Worm (Caenorhabditis elegans) whole organism, L2 larva: ENCODE measurements around the gene fbxb-102.

Source experiments
- C34F6.9 ChIP-seq: fragments of 150-350 bp; optimal IDR thresholded peaks from 2 replicates; lab custom pipeline; 2014; ENCODE audit warnings: missing biosample characterization, missing genetic modification characterization
- F13H6.1 ChIP-seq: sonication (generic microtip); optimal IDR thresholded peaks from 2 replicates; lab custom pipeline; 2016; ENCODE audit warnings: missing genetic modification characterization, missing compliant biosample characterization
- R02D3.7 ChIP-seq: fragments of 150-350 bp; optimal IDR thresholded peaks from 2 replicates; lab custom pipeline; 2014; ENCODE audit warnings: missing biosample characterization, missing genetic modification characterization
- Y55F3AM.14 ChIP-seq: fragments of 200-800 bp; sonication (Bioruptor generic); optimal IDR thresholded peaks from 2 replicates; lab custom pipeline; 2018; ENCODE audit warnings: mild to moderate bottlenecking, missing genetic modification characterization, missing compliant biosample characterization
- ZK546.5 ChIP-seq: sonication (generic microtip); optimal IDR thresholded peaks from 2 replicates; lab custom pipeline; 2017; ENCODE audit warnings: missing biosample characterization, missing genetic modification characterization
- alr-1 ChIP-seq: fragments of 150-350 bp; optimal IDR thresholded peaks from 2 replicates; lab custom pipeline; 2014; ENCODE audit warnings: missing biosample characterization, missing genetic modification characterization
- aly-2 ChIP-seq: fragments of 150-350 bp; optimal IDR thresholded peaks from 2 replicates; lab custom pipeline; 2014; ENCODE audit warnings: missing biosample characterization, missing genetic modification characterization
- ama-1 ChIP-seq: fragments of 150-350 bp; optimal IDR thresholded peaks from 2 replicates; lab custom pipeline; 2018; ENCODE audit warnings: inconsistent platforms
- blmp-1 ChIP-seq: sonication (generic microtip); optimal IDR thresholded peaks from 2 replicates; lab custom pipeline; 2017; ENCODE audit warnings: missing genetic modification characterization, mild to moderate bottlenecking, missing compliant biosample characterization, antibody characterized with exemption, moderate library complexity; ENCODE audit not compliant: insufficient read depth
- ceh-16 ChIP-seq: fragments of 150-350 bp; optimal IDR thresholded peaks from 2 replicates; lab custom pipeline; 2014; ENCODE audit warnings: missing biosample characterization, missing genetic modification characterization
- ceh-82 ChIP-seq: fragments of 150-350 bp; optimal IDR thresholded peaks from 2 replicates; lab custom pipeline; 2014; ENCODE audit warnings: missing biosample characterization, missing genetic modification characterization
- crh-2 ChIP-seq: sonication (generic microtip); optimal IDR thresholded peaks from 2 replicates; lab custom pipeline; 2017; ENCODE audit warnings: missing biosample characterization, missing genetic modification characterization
- dmd-4 ChIP-seq: sonication (generic microtip); optimal IDR thresholded peaks from 2 replicates; lab custom pipeline; 2017; ENCODE audit warnings: missing biosample characterization, missing genetic modification characterization
- egl-27 ChIP-seq: sonication (generic microtip); optimal IDR thresholded peaks from 3 replicates; lab custom pipeline; 2017; ENCODE audit warnings: missing biosample characterization, missing genetic modification reagents, missing genetic modification characterization
- elt-1 ChIP-seq: fragments of 150-350 bp; optimal IDR thresholded peaks from 2 replicates; lab custom pipeline; 2014; ENCODE audit warnings: missing biosample characterization, missing genetic modification characterization
- elt-3 ChIP-seq: sonication (generic microtip); optimal IDR thresholded peaks from 2 replicates; lab custom pipeline; 2017; ENCODE audit warnings: missing biosample characterization, missing genetic modification characterization
- fos-1 ChIP-seq: fragments of 150-350 bp; optimal IDR thresholded peaks from 2 replicates; lab custom pipeline; 2014; ENCODE audit warnings: missing biosample characterization, missing genetic modification characterization
- gmeb-1 ChIP-seq: fragments of 150-350 bp; optimal IDR thresholded peaks from 2 replicates; lab custom pipeline; 2014; ENCODE audit warnings: missing biosample characterization, missing genetic modification characterization
- lin-11 ChIP-seq: fragments of 150-350 bp; sonication (generic microtip); optimal IDR thresholded peaks from 2 replicates; lab custom pipeline; 2014; ENCODE audit warnings: missing biosample characterization, missing genetic modification characterization, inconsistent platforms, mixed read lengths
- lin-13 ChIP-seq: fragments of 150-350 bp; optimal IDR thresholded peaks from 2 replicates; lab custom pipeline; 2014; ENCODE audit warnings: missing biosample characterization, missing genetic modification reagents, missing genetic modification characterization
- lin-39 ChIP-seq: fragments of 150-350 bp; optimal IDR thresholded peaks from 2 replicates; lab custom pipeline; 2014; ENCODE audit warnings: missing biosample characterization, missing genetic modification reagents, missing genetic modification characterization
- lsy-2 ChIP-seq, 2 experiments: fragments of 150-350 bp in 1 of 2; sonication (generic microtip) in 1 of 2; optimal IDR thresholded peaks; 2 replicates each; lab custom pipeline; 2014 to 2017; ENCODE audit warnings: missing biosample characterization in 2 of 2, missing genetic modification characterization in 2 of 2
- mab-5 ChIP-seq: fragments of 150-350 bp; optimal IDR thresholded peaks from 2 replicates; lab custom pipeline; 2014; ENCODE audit warnings: missing biosample characterization, missing genetic modification characterization
- mbf-1 ChIP-seq: sonication (generic microtip); optimal IDR thresholded peaks from 2 replicates; lab custom pipeline; 2017; ENCODE audit warnings: missing biosample characterization, missing genetic modification characterization
- mdl-1 ChIP-seq, 2 experiments: fragments of 150-350 bp in 1 of 2; sonication (generic microtip) in 1 of 2; optimal IDR thresholded peaks; 2 replicates each; lab custom pipeline; 2017; ENCODE audit warnings: missing biosample characterization in 2 of 2, missing genetic modification characterization in 2 of 2
- nhr-10 ChIP-seq: sonication (generic microtip); optimal IDR thresholded peaks from 2 replicates; lab custom pipeline; 2017; ENCODE audit warnings: missing biosample characterization, missing genetic modification characterization
- nhr-11 ChIP-seq: fragments of 150-350 bp; optimal IDR thresholded peaks from 2 replicates; lab custom pipeline; 2014; ENCODE audit warnings: missing biosample characterization, missing genetic modification characterization
- nhr-12 ChIP-seq: fragments of 150-350 bp; optimal IDR thresholded peaks from 2 replicates; lab custom pipeline; 2014; ENCODE audit warnings: missing biosample characterization, missing genetic modification characterization
- nhr-129 ChIP-seq: fragments of 150-350 bp; optimal IDR thresholded peaks from 2 replicates; lab custom pipeline; 2014; ENCODE audit warnings: missing biosample characterization, missing genetic modification characterization
- nhr-21 ChIP-seq: fragments of 150-350 bp; optimal IDR thresholded peaks from 2 replicates; lab custom pipeline; 2014; ENCODE audit warnings: missing biosample characterization, missing genetic modification characterization
- nhr-23 ChIP-seq: fragments of 150-350 bp; optimal IDR thresholded peaks from 2 replicates; lab custom pipeline; 2014; ENCODE audit warnings: missing biosample characterization, missing genetic modification reagents, missing genetic modification characterization
- nhr-237 ChIP-seq: fragments of 150-350 bp; optimal IDR thresholded peaks from 2 replicates; lab custom pipeline; 2014; ENCODE audit warnings: missing biosample characterization, missing genetic modification characterization
- nhr-25 ChIP-seq: fragments of 150-350 bp; sonication (generic microtip); optimal IDR thresholded peaks from 3 replicates; lab custom pipeline; 2014; ENCODE audit warnings: missing biosample characterization, missing genetic modification characterization
- nhr-6 ChIP-seq: fragments of 150-350 bp; optimal IDR thresholded peaks from 2 replicates; lab custom pipeline; 2014; ENCODE audit warnings: missing biosample characterization, missing genetic modification characterization
- nhr-77 ChIP-seq: fragments of 150-350 bp; optimal IDR thresholded peaks from 2 replicates; lab custom pipeline; 2014; ENCODE audit warnings: missing biosample characterization, missing genetic modification characterization
- peb-1 ChIP-seq: fragments of 150-350 bp; optimal IDR thresholded peaks from 2 replicates; lab custom pipeline; 2014; ENCODE audit warnings: missing biosample characterization, missing genetic modification characterization
- sem-4 ChIP-seq: fragments of 150-350 bp; optimal IDR thresholded peaks from 2 replicates; lab custom pipeline; 2014; ENCODE audit warnings: missing biosample characterization, missing genetic modification reagents, missing genetic modification characterization
- skn-1 ChIP-seq: sonication (generic microtip); optimal IDR thresholded peaks from 2 replicates; lab custom pipeline; 2017; ENCODE audit warnings: missing biosample characterization, missing genetic modification characterization
- sma-3 ChIP-seq: sonication (generic microtip); optimal IDR thresholded peaks from 2 replicates; lab custom pipeline; 2016; ENCODE audit warnings: missing genetic modification reagents, missing genetic modification characterization, missing compliant biosample characterization
- sma-9 ChIP-seq, 2 experiments: fragments of 150-350 bp in 1 of 2; sonication (generic microtip) in 1 of 2; optimal IDR thresholded peaks; 2 replicates each; lab custom pipeline; 2014 to 2016; ENCODE audit warnings: missing genetic modification characterization in 2 of 2, mild to moderate bottlenecking in 1 of 2, missing biosample characterization in 1 of 2, missing compliant biosample characterization in 1 of 2, missing genetic modification reagents in 1 of 2, moderate library complexity in 1 of 2
- snpc-4 ChIP-seq: fragments of 150-350 bp; optimal IDR thresholded peaks from 2 replicates; lab custom pipeline; 2014; ENCODE audit warnings: missing biosample characterization, missing genetic modification characterization
- unc-39 ChIP-seq: fragments of 150-350 bp; optimal IDR thresholded peaks from 2 replicates; lab custom pipeline; 2014; ENCODE audit warnings: missing biosample characterization, missing genetic modification characterization
- unc-55 ChIP-seq: fragments of 150-350 bp; sonication (generic microtip); optimal IDR thresholded peaks from 3 replicates; lab custom pipeline; 2014; ENCODE audit warnings: missing biosample characterization, missing genetic modification reagents, missing genetic modification characterization
- unc-62 ChIP-seq: fragments of 150-350 bp; optimal IDR thresholded peaks from 2 replicates; lab custom pipeline; 2014; ENCODE audit warnings: missing biosample characterization, missing genetic modification reagents, missing genetic modification characterization
- zag-1 ChIP-seq: fragments of 150-350 bp; optimal IDR thresholded peaks from 2 replicates; lab custom pipeline; 2014; ENCODE audit warnings: missing biosample characterization, missing genetic modification characterization
- ztf-1 ChIP-seq: fragments of 200-800 bp; sonication (Bioruptor generic); conservative IDR thresholded peaks from 2 replicates; pipeline ENCODE4 v1.3.6; 2022; ENCODE audit warnings: missing genetic modification characterization, missing compliant biosample characterization
- ztf-11 ChIP-seq: sonication (generic microtip); optimal IDR thresholded peaks from 2 replicates; lab custom pipeline; 2017; ENCODE audit warnings: missing biosample characterization, missing genetic modification characterization
- ztf-4 ChIP-seq: fragments of 150-350 bp; optimal IDR thresholded peaks from 2 replicates; lab custom pipeline; 2014; ENCODE audit warnings: missing biosample characterization, missing genetic modification characterization

Gene fbxb-102

DNA sequence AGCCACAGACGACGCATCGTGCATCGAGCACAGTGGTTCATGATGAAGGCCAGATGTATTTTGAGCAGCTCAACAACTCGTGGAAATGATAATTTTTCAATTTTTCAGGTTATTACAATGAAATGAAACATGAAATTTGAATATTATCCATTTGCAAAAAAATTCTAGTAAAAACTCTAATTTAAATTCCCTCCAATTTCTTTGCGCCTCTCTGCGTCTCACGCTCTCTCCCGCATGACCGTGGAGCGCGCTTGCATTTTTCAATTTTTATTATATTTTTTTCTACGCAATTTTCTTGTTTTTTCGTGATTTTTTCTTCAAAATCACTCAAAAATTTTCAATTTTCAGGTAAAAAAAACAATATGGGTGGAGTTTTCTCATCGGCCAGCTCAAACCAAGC, 23.3 kb upstream of the fbxb-102 start, which contains the start of gene tag-281:
Gene tag-281, plus strand, starts transcription at position 340 of the 400 bp plus-strand sequence.
- TF ChIP-seq elt-1 (tag; lab: Kevin White, UChicago): no peak
- no peak for TF ChIP-seq nhr-77 (tag; lab: Kevin White, UChicago)
- peak; percentile 40 for TF ChIP-seq nhr-129
- peak; percentile 82 for TF ChIP-seq sma-3 (GFP tag; lab: Kevin White, UChicago)
- no peak for TF ChIP-seq nhr-11 (tag; lab: Kevin White, UChicago)
- TF ChIP-seq nhr-25 (tag; lab: Kevin White, UChicago): peak; percentile 81
- peak; percentile 41 for TF ChIP-seq nhr-10 (tag; lab: Kevin White, UChicago)
- TF ChIP-seq alr-1 (tag; lab: Kevin White, UChicago): no peak
- no peak for TF ChIP-seq nhr-23 (tag; lab: Kevin White, UChicago)
- TF ChIP-seq C34F6.9: peak; percentile 85
- peak; percentile 49 for TF ChIP-seq R02D3.7 (tag; lab: Kevin White, UChicago)
- TF ChIP-seq sma-9 (GFP tag; optimal IDR thresholded peaks at IDR 0.05; lab: Kevin White, UChicago): peak; percentile 86
- TF ChIP-seq sma-9 (tag; optimal IDR thresholded peaks at IDR 0.05; lab: Kevin White, UChicago): no peak
- no peak for TF ChIP-seq elt-3 (tag; lab: Kevin White, UChicago)
- peak; percentile 71 for TF ChIP-seq egl-27 (tag; lab: Kevin White, UChicago)
- TF ChIP-seq ceh-16 (tag; lab: Kevin White, UChicago): no peak
- no peak for TF ChIP-seq fos-1
- peak; percentile 93 for TF ChIP-seq unc-55 (GFP tag; lab: Kevin White, UChicago)
- TF ChIP-seq sem-4: peak; percentile 58
- peak; percentile 74 for TF ChIP-seq F13H6.1 (tag; lab: Kevin White, UChicago)
- peak; percentile 82 for TF ChIP-seq crh-2 (tag; lab: Kevin White, UChicago)
- peak in 1 of 2 experiments; percentile 14 for TF ChIP-seq mdl-1 (tag; optimal IDR thresholded peaks at IDR 0.05; lab: Kevin White, UChicago)
- TF ChIP-seq nhr-237 (tag; lab: Kevin White, UChicago): peak; percentile 49
- TF ChIP-seq gmeb-1 (tag; lab: Kevin White, UChicago): peak; percentile 99
- TF ChIP-seq unc-39 (tag; lab: Kevin White, UChicago): no peak
- no peak for TF ChIP-seq ztf-11 (tag; lab: Kevin White, UChicago)
- no peak for TF ChIP-seq dmd-4 (tag; lab: Kevin White, UChicago)
- TF ChIP-seq ztf-1 (GFP tag; lab: Robert Waterston, UW): no peak
- TF ChIP-seq nhr-12: no peak
- TF ChIP-seq nhr-21 (tag; lab: Kevin White, UChicago): peak; percentile 72
- TF ChIP-seq aly-2 (tag; lab: Kevin White, UChicago): no peak
- TF ChIP-seq mab-5 (tag; lab: Kevin White, UChicago): peak; percentile 68
- TF ChIP-seq ZK546.5: peak; percentile 47
- TF ChIP-seq Y55F3AM.14 (GFP tag; lab: Kevin White, UChicago): no peak
- peak; percentile 7 for TF ChIP-seq zag-1 (tag; lab: Kevin White, UChicago)
- TF ChIP-seq lin-11: peak; percentile 66
- TF ChIP-seq nhr-6 (tag; lab: Kevin White, UChicago): peak; percentile 13
- TF ChIP-seq ama-1 (lab: Kevin White, UChicago): no peak
- no peak for TF ChIP-seq unc-62
- TF ChIP-seq skn-1: no peak
- peak; percentile 85 for TF ChIP-seq lin-13 (GFP tag; lab: Kevin White, UChicago)
- TF ChIP-seq ztf-4 (tag; lab: Kevin White, UChicago): peak; percentile 36
- TF ChIP-seq snpc-4: peak; percentile 85
- no peak for TF ChIP-seq lin-39
- no peak for TF ChIP-seq blmp-1
- no peak for TF ChIP-seq mbf-1 (tag; lab: Kevin White, UChicago)
- TF ChIP-seq lsy-2 (tag; optimal IDR thresholded peaks at IDR 0.05; lab: Kevin White, UChicago): peak; percentile 86 to 92
- TF ChIP-seq ceh-82: no peak
- no peak for TF ChIP-seq peb-1 (tag; lab: Kevin White, UChicago)
